Fruit fly (Drosophila melanogaster) whole organism, prepupa: ENCODE data around the gene raptor.

ENCODE experiments used
- Blimp-1 ChIP-seq: fragments of 200-800 bp; sonication (Bioruptor generic); optimal IDR thresholded peaks from 3 replicates; lab custom pipeline; 2017; ENCODE audit warnings: missing biosample characterization, missing genetic modification characterization, mild to moderate bottlenecking, moderate library complexity, missing genetic modification reagents
- CG10631 ChIP-seq: fragments of 200-800 bp; sonication (Bioruptor generic); optimal IDR thresholded peaks from 2 replicates; lab custom pipeline; 2016; ENCODE audit warnings: missing biosample characterization, missing genetic modification characterization
- CG11294 ChIP-seq: fragments of 200-800 bp; sonication (Bioruptor generic); IDR thresholded peaks from 2 replicates; pipeline ENCODE4 v1.3.6; 2022; ENCODE audit warnings: missing biosample characterization, missing genetic modification characterization
- CG11762 ChIP-seq: fragments of 200-800 bp; sonication (Bioruptor generic); optimal IDR thresholded peaks from 3 replicates; lab custom pipeline; 2016; ENCODE audit warnings: missing biosample characterization, missing genetic modification characterization; ENCODE audit not compliant: insufficient read depth
- CG11902 ChIP-seq: fragments of 200-800 bp; sonication (Bioruptor generic); optimal IDR thresholded peaks from 3 replicates; lab custom pipeline; 2016; ENCODE audit warnings: missing biosample characterization, missing genetic modification characterization
- CG1621 ChIP-seq: fragments of 200-800 bp; sonication (Bioruptor generic); optimal IDR thresholded peaks from 3 replicates; lab custom pipeline; 2018; ENCODE audit warnings: missing biosample characterization, mild to moderate bottlenecking, missing genetic modification characterization
- CG3919 ChIP-seq: fragments of 200-800 bp; sonication (Bioruptor generic); optimal IDR thresholded peaks from 3 replicates; lab custom pipeline; 2016; ENCODE audit warnings: missing biosample characterization, missing genetic modification characterization
- CG4318 ChIP-seq: fragments of 200-800 bp; sonication (Bioruptor generic); optimal IDR thresholded peaks from 3 replicates; lab custom pipeline; 2017; ENCODE audit warnings: missing biosample characterization, mild to moderate bottlenecking, missing genetic modification characterization
- CG6163 ChIP-seq: fragments of 200-800 bp; sonication (Bioruptor generic); IDR thresholded peaks from 3 replicates; pipeline ENCODE4 v1.3.6; 2022; ENCODE audit warnings: missing biosample characterization, missing genetic modification characterization
- CG6792 ChIP-seq: fragments of 200-800 bp; sonication (Bioruptor generic); optimal IDR thresholded peaks from 3 replicates; lab custom pipeline; 2016; ENCODE audit warnings: missing biosample characterization, missing genetic modification characterization
- CG6808 ChIP-seq: fragments of 200-800 bp; sonication (Bioruptor generic); optimal IDR thresholded peaks from 3 replicates; lab custom pipeline; 2017; ENCODE audit warnings: missing biosample characterization, missing genetic modification characterization, mild to moderate bottlenecking, moderate library complexity, missing genetic modification reagents
- CG7368 ChIP-seq: fragments of 200-800 bp; sonication (Bioruptor generic); optimal IDR thresholded peaks from 3 replicates; lab custom pipeline; 2016; ENCODE audit warnings: missing biosample characterization, missing genetic modification characterization
- CG8119 ChIP-seq: fragments of 200-800 bp; sonication (Bioruptor generic); IDR thresholded peaks from 3 replicates; pipeline ENCODE4 v1.3.6; 2022; ENCODE audit warnings: missing biosample characterization, missing genetic modification characterization
- CG9139 ChIP-seq: fragments of 200-800 bp; sonication (Bioruptor generic); optimal IDR thresholded peaks from 3 replicates; lab custom pipeline; 2017; ENCODE audit warnings: missing biosample characterization, mild to moderate bottlenecking, missing genetic modification characterization
- Eip75B ChIP-seq: fragments of 200-800 bp; sonication (Bioruptor generic); optimal IDR thresholded peaks from 3 replicates; lab custom pipeline; 2016; ENCODE audit warnings: missing biosample characterization, missing genetic modification characterization
- Eip78C ChIP-seq: fragments of 200-800 bp; sonication (Bioruptor generic); peaks from one replicate; lab custom pipeline; 2016; ENCODE audit warnings: missing biosample characterization, missing genetic modification characterization
- Eip93F ChIP-seq: fragments of 200-800 bp; sonication (Bioruptor generic); optimal IDR thresholded peaks from 2 replicates; lab custom pipeline; 2016; ENCODE audit warnings: missing biosample characterization, mild to moderate bottlenecking, missing genetic modification characterization
- Ets21C ChIP-seq: fragments of 200-800 bp; sonication (Bioruptor generic); optimal IDR thresholded peaks from 3 replicates; lab custom pipeline; 2016; ENCODE audit warnings: missing biosample characterization, missing genetic modification characterization
- Lpt ChIP-seq: fragments of 200-800 bp; sonication (Bioruptor generic); optimal IDR thresholded peaks from 3 replicates; lab custom pipeline; 2016; ENCODE audit warnings: missing biosample characterization, missing genetic modification characterization
- Met ChIP-seq: fragments of 200-800 bp; sonication (Bioruptor generic); optimal IDR thresholded peaks from 3 replicates; lab custom pipeline; 2016; ENCODE audit warnings: missing biosample characterization, missing genetic modification characterization
- OdsH ChIP-seq: fragments of 200-800 bp; sonication (Bioruptor generic); optimal IDR thresholded peaks from 3 replicates; lab custom pipeline; 2016; ENCODE audit warnings: missing biosample characterization, missing genetic modification characterization
- Smox ChIP-seq: fragments of 200-800 bp; sonication (Bioruptor generic); optimal IDR thresholded peaks from 3 replicates; lab custom pipeline; 2016; ENCODE audit warnings: missing biosample characterization, missing genetic modification characterization
- Sox102F ChIP-seq: fragments of 200-800 bp; sonication (Bioruptor generic); optimal IDR thresholded peaks from 2 replicates; lab custom pipeline; 2016; ENCODE audit warnings: missing biosample characterization, mild to moderate bottlenecking, missing genetic modification characterization
- acj6 ChIP-seq: fragments of 200-800 bp; sonication (Bioruptor generic); optimal IDR thresholded peaks from 3 replicates; lab custom pipeline; 2016; ENCODE audit warnings: missing biosample characterization, missing genetic modification characterization
- cyc ChIP-seq: fragments of 200-800 bp; sonication (Bioruptor generic); optimal IDR thresholded peaks from 3 replicates; lab custom pipeline; 2016; ENCODE audit warnings: missing biosample characterization, missing genetic modification characterization
- fd85E ChIP-seq: fragments of 200-800 bp; sonication (Bioruptor generic); optimal IDR thresholded peaks from 3 replicates; lab custom pipeline; 2016; ENCODE audit warnings: missing biosample characterization, missing genetic modification characterization
- lz ChIP-seq: fragments of 200-800 bp; sonication (Bioruptor generic); optimal IDR thresholded peaks from 3 replicates; lab custom pipeline; 2016; ENCODE audit warnings: missing biosample characterization, missing genetic modification characterization
- net ChIP-seq: fragments of 200-800 bp; sonication (Bioruptor generic); optimal IDR thresholded peaks from 3 replicates; lab custom pipeline; 2016; ENCODE audit warnings: missing biosample characterization, missing genetic modification characterization
- pdm3 ChIP-seq: fragments of 200-800 bp; sonication (Bioruptor generic); optimal IDR thresholded peaks from 3 replicates; lab custom pipeline; 2016; ENCODE audit warnings: missing biosample characterization, missing genetic modification characterization
- salr ChIP-seq, 2 experiments: fragments of 200-800 bp; sonication (Bioruptor generic); optimal IDR thresholded peaks; 3 replicates each; lab custom pipeline; 2016 to 2018; ENCODE audit warnings: missing biosample characterization in 2 of 2, missing genetic modification characterization in 2 of 2, mild to moderate bottlenecking in 1 of 2
- svp ChIP-seq: fragments of 200-800 bp; sonication (Bioruptor generic); peaks from one replicate; lab custom pipeline; 2016; ENCODE audit warnings: missing biosample characterization, missing genetic modification characterization

The raptor gene

dm6 chrX:6035359-6035758 is 54.6 kb downstream of the raptor start:
- no peak for TF ChIP-seq CG11902 (GFP tag; lab: Kevin White, UChicago)
- TF ChIP-seq CG11762 (GFP tag; lab: Kevin White, UChicago), result no peak
- no peak for TF ChIP-seq pdm3
- TF ChIP-seq Eip78C, result peak; percentile 46
- TF ChIP-seq Smox (GFP tag; lab: Kevin White, UChicago), result no peak

dm6 chrX:6034741-6035140 is 55.3 kb downstream of the raptor start:
- TF ChIP-seq Eip93F, result no peak
- TF ChIP-seq Sox102F, result no peak
- TF ChIP-seq CG8119, result no peak
- TF ChIP-seq CG10631 (GFP tag; lab: Kevin White, UChicago), result no peak
- no peak for TF ChIP-seq CG3919 (GFP tag; lab: Kevin White, UChicago)
- no peak for TF ChIP-seq Eip75B (GFP tag; lab: Kevin White, UChicago)
- TF ChIP-seq CG11762 (GFP tag; lab: Kevin White, UChicago), result no peak
- TF ChIP-seq salr (GFP tag; optimal IDR thresholded peaks at IDR 0.05; lab: Kevin White, UChicago), result no peak
- no peak for TF ChIP-seq Lpt
- TF ChIP-seq CG6808, result no peak
- no peak for TF ChIP-seq Met (GFP tag; lab: Kevin White, UChicago)
- no peak for TF ChIP-seq CG9139 (GFP tag; lab: Kevin White, UChicago)
- no peak for TF ChIP-seq fd85E (GFP tag; lab: Kevin White, UChicago)
- no peak for TF ChIP-seq CG4318
- no peak for TF ChIP-seq CG6163
- TF ChIP-seq Blimp-1 (GFP tag; lab: Kevin White, UChicago), result no peak
- TF ChIP-seq, all 60 proteins: peak for 0

- no peak for TF ChIP-seq lz (GFP tag; lab: Kevin White, UChicago)
- no peak for TF ChIP-seq CG7368 (GFP tag; lab: Kevin White, UChicago)
- no peak for TF ChIP-seq salr (GFP tag; optimal IDR thresholded peaks at IDR 0.05; lab: Kevin White, UChicago)
- no peak for TF ChIP-seq Ets21C (GFP tag; lab: Kevin White, UChicago)
- no peak for TF ChIP-seq svp (GFP tag; lab: Kevin White, UChicago)
- TF ChIP-seq cyc (GFP tag; lab: Kevin White, UChicago), result no peak
- no peak for TF ChIP-seq Lpt
- no peak for TF ChIP-seq CG11902 (GFP tag; lab: Kevin White, UChicago)
- no peak for TF ChIP-seq net
- no peak for TF ChIP-seq CG1621
- TF ChIP-seq OdsH (GFP tag; lab: Kevin White, UChicago), result no peak
- no peak for TF ChIP-seq CG11294 (GFP tag; lab: Robert Waterston, UW)
- TF ChIP-seq acj6 (GFP tag; lab: Kevin White, UChicago), result no peak
- no peak for TF ChIP-seq CG6792 (GFP tag; lab: Kevin White, UChicago)
These were observed 57.2 kb downstream of the raptor start for dm6 chrX:6032826-6033225.
